Worm (Caenorhabditis elegans) whole organism, L4/young adult: ENCODE measurements around the gene F17C11.11.

Experiments used
- W03F9.2 ChIP-seq: fragments of 150-350 bp; optimal IDR thresholded peaks from 2 replicates; lab custom pipeline; 2014; ENCODE audit warnings: missing biosample characterization, missing genetic modification characterization
- dao-5 ChIP-seq: sonication (generic microtip); optimal IDR thresholded peaks from 2 replicates; lab custom pipeline; 2016; ENCODE audit warnings: missing genotype, missing genetic modification characterization, moderate library complexity, missing compliant biosample characterization
- him-1 ChIP-seq: sonication (generic microtip); optimal IDR thresholded peaks from 2 replicates; lab custom pipeline; 2016; ENCODE audit warnings: missing genotype, missing genetic modification reagents, missing genetic modification characterization, missing compliant biosample characterization

DNA sequence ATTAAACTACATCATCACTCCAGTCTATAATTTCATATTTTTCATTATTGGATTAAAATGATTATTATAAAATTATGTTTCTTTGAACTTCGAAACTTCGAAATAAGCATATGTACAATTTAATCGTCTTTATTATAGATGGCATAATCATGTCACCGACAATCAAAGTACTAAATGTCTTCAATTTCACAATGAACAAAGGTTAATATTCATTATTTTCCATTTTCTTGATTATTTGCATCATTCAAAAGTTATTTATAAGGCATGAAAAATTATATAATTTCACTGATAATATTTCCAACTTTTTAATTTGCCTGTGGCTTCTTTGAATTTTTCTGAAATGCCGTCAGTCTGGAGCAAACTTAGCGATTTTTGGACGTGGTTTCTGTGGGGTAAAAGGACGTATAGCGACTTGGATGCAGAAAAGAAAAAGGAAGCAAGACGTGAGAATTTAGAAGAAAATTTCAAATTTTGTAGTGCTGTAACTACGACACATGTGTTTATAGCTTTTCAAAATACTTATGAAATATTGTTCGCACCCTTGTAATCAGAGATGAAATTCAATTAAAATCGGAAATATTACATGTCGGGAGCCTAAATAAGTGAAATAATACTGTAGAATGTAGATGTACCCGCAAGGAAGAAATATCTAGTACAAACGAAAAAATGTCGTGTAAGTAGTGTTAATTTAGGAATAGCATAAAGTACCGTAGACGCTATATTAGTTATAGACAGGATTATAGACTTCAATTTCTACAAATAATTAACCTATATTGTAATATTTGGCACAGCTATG, 17.3 kb upstream of the F17C11.11 start, which contains the start of gene F17C11.13:
- TF ChIP-seq W03F9.2 (no peak), dao-5 (tag; lab: Kevin White, UChicago) (no peak), him-1 (tag; lab: Kevin White, UChicago) (no peak)
